Fruit fly (Drosophila melanogaster): ENCODE measurements around the gene CG34353.
A peak's percentile ranks its signal among the peaks of the same experiment; 100 is the strongest.

The CG34353 gene

DNA sequence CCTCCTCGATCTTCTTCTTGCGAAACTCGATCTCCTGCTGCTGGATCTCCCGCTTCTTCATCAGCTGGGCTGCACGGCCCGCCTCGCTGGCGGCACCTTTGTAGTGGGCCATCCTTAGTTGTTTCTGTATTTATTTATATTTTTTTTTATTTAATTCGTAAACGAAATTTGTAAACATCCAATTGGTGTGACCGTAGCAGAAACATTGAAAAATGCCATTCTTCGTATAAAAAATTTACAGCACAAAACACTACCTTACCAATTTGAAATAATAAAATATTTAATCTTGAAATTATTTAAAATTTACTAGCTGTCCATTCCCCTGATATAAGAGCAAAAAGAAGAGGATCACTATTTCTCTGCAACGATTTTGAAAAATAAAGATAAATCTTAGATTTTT, 15.2 kb upstream of the CG34353 start, which contains the start of gene CG12259:
Gene CG12259 (minus strand): TSS at position 207 of the 400 bp plus-strand sequence.
- TF ChIP-seq CG33017 (tag; optimal IDR thresholded peaks at IDR 0.05) (no peak), CG5204 (GFP tag; optimal IDR thresholded peaks at IDR 0.05) (no peak), CG11617 (GFP tag; optimal IDR thresholded peaks at IDR 0.05) (no peak), ovo (GFP tag; optimal IDR thresholded peaks at IDR 0.05) (no peak), pad (GFP tag; optimal IDR thresholded peaks at IDR 0.05) (no peak), tj (GFP tag; optimal IDR thresholded peaks at IDR 0.05) (no peak), kay (GFP tag; ENCODE audit: borderline replicate concordance) (no peak), CG7045 (GFP tag; optimal IDR thresholded peaks at IDR 0.05) (no peak), bab1 (GFP tag; optimal IDR thresholded peaks at IDR 0.05) (no peak), CG7101 (tag; optimal IDR thresholded peaks at IDR 0.05) (no peak), Clk (GFP tag; optimal IDR thresholded peaks at IDR 0.05) (no peak), CG14711 (tag; optimal IDR thresholded peaks at IDR 0.05) (no peak), Hr96 (GFP tag; optimal IDR thresholded peaks at IDR 0.05) (no peak), cnc (optimal IDR thresholded peaks at IDR 0.05) (no peak), Mnt (GFP tag; optimal IDR thresholded peaks at IDR 0.05) (no peak), toe (GFP tag; optimal IDR thresholded peaks at IDR 0.05) (no peak)

dm6 chr3R:27919385-27919789, 13.7 kb upstream of the CG34353 start, which contains the start of gene Boh1:
Gene Boh1 (minus strand): TSS chr3R:27919460.
- TF ChIP-seq CG7045 (GFP tag; optimal IDR thresholded peaks at IDR 0.05) (no peak), Mnt (GFP tag; optimal IDR thresholded peaks at IDR 0.05) (peak; percentile 8), bab1 (GFP tag; optimal IDR thresholded peaks at IDR 0.05) (peak; percentile 61), tj (GFP tag; optimal IDR thresholded peaks at IDR 0.05) (no peak), CG5204 (GFP tag; optimal IDR thresholded peaks at IDR 0.05) (no peak), CG14711 (tag; optimal IDR thresholded peaks at IDR 0.05) (peak; percentile 46), CG7101 (tag; optimal IDR thresholded peaks at IDR 0.05) (peak; percentile 36), CG1620 (GFP tag; optimal IDR thresholded peaks at IDR 0.05) (no peak), CG33017 (tag; optimal IDR thresholded peaks at IDR 0.05) (peak; percentile 28), CG12768 (GFP tag; optimal IDR thresholded peaks at IDR 0.05) (peak; percentile 13), CG11617 (GFP tag; optimal IDR thresholded peaks at IDR 0.05) (peak; percentile 58)

DNA sequence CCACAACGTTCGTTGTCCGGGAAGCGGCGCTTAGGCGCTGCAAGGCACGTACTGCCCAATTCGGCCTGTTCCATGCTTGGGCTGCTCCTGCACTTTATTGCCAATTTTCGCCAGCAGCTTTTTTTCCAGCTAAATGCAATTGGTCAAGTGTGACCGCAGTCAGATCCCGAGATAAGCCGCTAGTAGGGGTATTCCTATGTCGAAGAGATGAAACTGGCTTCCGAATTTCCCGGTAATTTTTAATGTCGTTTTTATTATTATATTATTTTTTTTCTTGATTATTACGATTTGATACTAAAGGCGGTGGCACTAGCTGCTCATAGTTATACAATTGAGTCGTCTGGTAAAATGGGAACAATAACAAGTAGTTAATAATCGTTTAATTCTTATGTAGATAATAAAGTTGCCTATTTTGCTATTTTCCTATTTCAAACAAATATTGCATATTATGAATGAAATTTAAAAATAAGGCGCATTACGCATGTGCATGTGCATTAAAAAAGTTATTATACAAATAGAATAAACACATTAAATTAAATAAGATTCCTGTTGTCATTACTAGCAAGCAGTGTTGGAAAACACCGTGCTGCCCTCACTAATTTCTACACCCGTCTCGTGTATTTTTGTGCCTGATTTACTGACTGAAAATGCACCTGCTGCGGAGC, 10.8 kb upstream of the CG34353 start, which contains the start of the genes CG5003 and mRpS22:
Gene CG5003 (minus strand): TSS at position 162 of the 665 bp plus-strand sequence.
Gene mRpS22 (plus strand): TSS at position 554 of the 665 bp plus-strand sequence.
- TF ChIP-seq Mnt (GFP tag; optimal IDR thresholded peaks at IDR 0.05) (peak; percentile 37), cic (GFP tag; optimal IDR thresholded peaks at IDR 0.05) (no peak), CG33017 (tag; optimal IDR thresholded peaks at IDR 0.05) (peak; percentile 45), CG14711 (tag; optimal IDR thresholded peaks at IDR 0.05) (peak; percentile 44), Hr96 (GFP tag; optimal IDR thresholded peaks at IDR 0.05) (peak; percentile 28), Crg-1 (GFP tag; optimal IDR thresholded peaks at IDR 0.05) (peak; percentile 68), pad (GFP tag; optimal IDR thresholded peaks at IDR 0.05) (peak; percentile 64), CG7045 (GFP tag; optimal IDR thresholded peaks at IDR 0.05) (peak; percentile 68), cnc (optimal IDR thresholded peaks at IDR 0.05) (no peak), CG7101 (tag; optimal IDR thresholded peaks at IDR 0.05) (peak; percentile 65), CG1620 (GFP tag; optimal IDR thresholded peaks at IDR 0.05) (peak; percentile 76), CG5204 (GFP tag; optimal IDR thresholded peaks at IDR 0.05) (no peak), ovo (GFP tag; optimal IDR thresholded peaks at IDR 0.05) (peak; percentile 45), Clk (GFP tag; optimal IDR thresholded peaks at IDR 0.05) (peak; percentile 51), tj (GFP tag; optimal IDR thresholded peaks at IDR 0.05) (peak; percentile 52), bab1 (GFP tag; optimal IDR thresholded peaks at IDR 0.05) (no peak), toe (GFP tag; optimal IDR thresholded peaks at IDR 0.05) (peak; percentile 77), CG11617 (GFP tag; optimal IDR thresholded peaks at IDR 0.05) (peak; percentile 78), CG12768 (GFP tag; optimal IDR thresholded peaks at IDR 0.05) (peak; percentile 70)

DNA sequence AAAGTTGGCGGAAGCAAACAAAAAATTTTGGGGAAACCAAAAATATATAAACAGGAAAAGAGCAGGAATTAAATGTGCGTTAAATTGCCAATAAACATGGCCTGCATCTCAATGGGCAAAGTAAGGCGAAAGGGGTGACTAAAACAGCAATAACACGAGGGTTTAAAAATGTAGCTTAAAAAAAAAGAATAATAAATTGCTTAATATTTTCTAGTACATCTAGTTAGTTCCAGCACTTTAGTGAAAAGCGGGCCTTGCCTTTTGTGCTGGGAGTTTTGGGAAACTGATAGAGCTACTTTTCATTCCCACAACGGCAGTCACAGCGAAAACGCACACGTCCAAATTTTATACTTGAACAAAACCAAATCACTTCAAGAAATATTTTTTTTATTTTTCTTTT, 6.5 kb upstream of the CG34353 start, which contains the start of gene mil:
Gene mil (plus strand): TSS at position 301 of the 400 bp plus-strand sequence.
- no peak for TF ChIP-seq CG12768 (GFP tag; optimal IDR thresholded peaks at IDR 0.05)
- no peak for TF ChIP-seq CG5204 (GFP tag; optimal IDR thresholded peaks at IDR 0.05)
- TF ChIP-seq cic (GFP tag; optimal IDR thresholded peaks at IDR 0.05) = no peak
- TF ChIP-seq CG7045 (GFP tag; optimal IDR thresholded peaks at IDR 0.05) = no peak
- TF ChIP-seq CG1620 (GFP tag; optimal IDR thresholded peaks at IDR 0.05) = no peak
- TF ChIP-seq CG33017 (tag; optimal IDR thresholded peaks at IDR 0.05) = no peak
- TF ChIP-seq CG14711 (tag; optimal IDR thresholded peaks at IDR 0.05) = no peak
- TF ChIP-seq bab1 (GFP tag; optimal IDR thresholded peaks at IDR 0.05) = no peak
- TF ChIP-seq Mnt (GFP tag; optimal IDR thresholded peaks at IDR 0.05) = no peak
- no peak for TF ChIP-seq tj (GFP tag; optimal IDR thresholded peaks at IDR 0.05)

dm6 chr3R:27888110-27888509, 17.5 kb downstream of the CG34353 start:
- TF ChIP-seq Clk (GFP tag; optimal IDR thresholded peaks at IDR 0.05) (no peak), tj (GFP tag; optimal IDR thresholded peaks at IDR 0.05) (no peak), cic (GFP tag; optimal IDR thresholded peaks at IDR 0.05) (no peak), CG7045 (GFP tag; optimal IDR thresholded peaks at IDR 0.05) (no peak), CG11617 (GFP tag; optimal IDR thresholded peaks at IDR 0.05) (no peak), CG14711 (tag; optimal IDR thresholded peaks at IDR 0.05) (no peak), CG33017 (tag; optimal IDR thresholded peaks at IDR 0.05) (no peak), Mnt (GFP tag; optimal IDR thresholded peaks at IDR 0.05) (no peak), CG1620 (GFP tag; optimal IDR thresholded peaks at IDR 0.05) (no peak), CG7101 (tag; optimal IDR thresholded peaks at IDR 0.05) (no peak), kay (GFP tag; ENCODE audit: borderline replicate concordance) (no peak), CG5204 (GFP tag; optimal IDR thresholded peaks at IDR 0.05) (no peak), cnc (optimal IDR thresholded peaks at IDR 0.05) (no peak), CG12768 (GFP tag; optimal IDR thresholded peaks at IDR 0.05) (no peak), Hr96 (GFP tag; optimal IDR thresholded peaks at IDR 0.05) (no peak), bab1 (GFP tag; optimal IDR thresholded peaks at IDR 0.05) (no peak), pad (GFP tag; optimal IDR thresholded peaks at IDR 0.05) (no peak), ovo (GFP tag; optimal IDR thresholded peaks at IDR 0.05) (no peak)
